Worm (Caenorhabditis elegans) whole organism, midembryonic: ENCODE data around the gene frpr-11.

Experiments used
- T22C8.4 ChIP-seq: fragments of 200-800 bp; sonication (Bioruptor generic); IDR thresholded peaks from 2 replicates; pipeline ENCODE4 v1.3.6; 2022; ENCODE audit warnings: missing genetic modification characterization, missing compliant biosample characterization
- cog-1 ChIP-seq: sonication (generic microtip); optimal IDR thresholded peaks from 2 replicates; lab custom pipeline; 2016; ENCODE audit warnings: missing genetic modification characterization, missing compliant biosample characterization
- klf-2 ChIP-seq: fragments of 200-800 bp; sonication (Bioruptor generic); conservative IDR thresholded peaks from 2 replicates; pipeline ENCODE4 v1.3.6; 2022; ENCODE audit warnings: missing genetic modification reagents, missing genetic modification characterization, missing compliant biosample characterization
- med-1 ChIP-seq: sonication (generic microtip); optimal IDR thresholded peaks from 2 replicates; lab custom pipeline; 2017; ENCODE audit warnings: missing genetic modification characterization, mild to moderate bottlenecking, missing compliant biosample characterization, antibody characterized with exemption, missing genetic modification reagents; ENCODE audit not compliant: insufficient read depth
- tab-1 ChIP-seq: fragments of 200-800 bp; sonication (Bioruptor generic); IDR thresholded peaks from 2 replicates; pipeline ENCODE4 v1.3.6; 2022; ENCODE audit warnings: missing genetic modification characterization, missing compliant biosample characterization
- ztf-23 ChIP-seq: fragments of 200-800 bp; sonication (Bioruptor generic); IDR thresholded peaks from 2 replicates; pipeline ENCODE4 v1.3.6; 2022; ENCODE audit warnings: missing genetic modification reagents, missing genetic modification characterization, missing compliant biosample characterization

DNA sequence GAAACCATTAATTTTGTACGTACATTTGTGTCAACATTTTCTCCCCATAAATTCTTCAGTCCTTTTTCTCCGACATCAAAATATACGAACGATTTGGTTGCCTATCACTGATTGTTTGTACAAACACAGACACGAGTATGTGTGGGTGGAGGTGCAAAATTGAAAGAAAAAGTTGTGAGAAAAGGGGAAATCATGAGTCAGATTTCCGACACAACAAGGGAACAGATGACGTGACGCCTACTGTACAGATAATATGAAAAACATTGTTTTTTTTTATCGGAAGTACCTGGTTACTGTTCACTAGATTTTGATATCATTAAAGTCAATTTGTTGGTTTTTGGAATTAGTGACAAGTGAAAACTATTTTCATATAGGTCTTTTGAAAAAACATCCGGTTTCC, 27.3 kb downstream of the frpr-11 start:
- TF ChIP-seq med-1 (GFP tag; lab: Kevin White, UChicago) (no peak), klf-2 (GFP tag; lab: Robert Waterston, UW) (no peak), ztf-23 (GFP tag; lab: Robert Waterston, UW) (no peak), cog-1 (tag; lab: Kevin White, UChicago) (no peak), T22C8.4 (no peak), tab-1 (GFP tag; lab: Robert Waterston, UW) (no peak)
